Fruit fly (Drosophila melanogaster): Measurements from ENCODE around the gene CG14309.

CG14309 gene

DNA sequence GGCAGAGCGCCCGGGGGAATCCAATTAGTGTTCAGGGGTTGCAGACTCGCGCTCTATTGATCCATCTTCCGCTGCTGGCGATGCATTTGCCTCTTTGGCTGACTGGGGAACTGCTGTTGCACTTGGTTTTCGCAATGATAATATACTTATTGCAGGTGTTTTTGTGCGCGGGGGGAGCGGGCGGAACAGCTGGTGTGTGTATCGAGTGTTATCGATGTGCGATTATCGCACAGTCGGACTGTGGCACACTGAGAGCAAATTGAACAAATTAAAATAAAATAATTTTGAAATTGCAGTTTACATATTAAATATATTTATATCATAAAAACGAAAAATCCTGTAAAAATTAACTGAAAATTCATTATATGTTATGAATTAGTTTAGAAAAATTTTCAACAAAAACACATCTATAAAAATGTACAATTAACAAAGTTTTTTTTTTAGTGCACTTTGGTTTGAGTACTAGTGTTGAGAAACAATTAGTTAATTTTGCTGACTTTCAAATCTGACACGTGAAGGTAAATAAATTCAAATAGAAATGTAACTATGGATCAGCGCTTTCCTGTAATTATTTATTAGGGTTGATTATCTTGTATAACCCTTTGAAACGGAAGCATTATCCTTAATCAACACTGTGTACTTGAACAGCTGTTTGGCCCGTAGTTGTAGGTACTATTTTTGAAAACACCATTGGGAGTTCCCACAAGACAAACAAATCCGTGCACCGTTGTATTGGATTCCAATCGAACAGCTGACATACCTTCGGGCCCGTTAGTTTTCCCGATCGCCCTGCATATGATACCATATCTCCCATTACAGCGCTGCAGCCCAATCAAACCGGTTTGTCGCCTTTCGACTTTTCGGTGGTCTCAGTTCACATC is 17.9 kb upstream of the CG14309 start, which contains the start of the genes Wdr37 and koko (continued):
- TF ChIP-seq Met (GFP tag; optimal IDR thresholded peaks at IDR 0.05) (peak; percentile 90), fd59A (GFP tag; optimal IDR thresholded peaks at IDR 0.05) (peak; percentile 83), Ets21C (GFP tag; optimal IDR thresholded peaks at IDR 0.05) (peak; percentile 82), CG34406 (GFP tag; optimal IDR thresholded peaks at IDR 0.05) (peak; percentile 97), CG11762 (GFP tag; optimal IDR thresholded peaks at IDR 0.05; ENCODE audit: insufficient read depth) (peak; percentile 95), Eip93F (GFP tag; optimal IDR thresholded peaks at IDR 0.05) (peak; percentile 86), eg (GFP tag; IDR thresholded peaks at IDR 0.05) (peak; percentile 98), Hr38 (GFP tag; optimal IDR thresholded peaks at IDR 0.05) (no peak), Smox (GFP tag; optimal IDR thresholded peaks at IDR 0.05) (peak; percentile 93), CG4318 (GFP tag; optimal IDR thresholded peaks at IDR 0.05) (peak; percentile 86), Hr4 (GFP tag; optimal IDR thresholded peaks at IDR 0.05) (peak; percentile 92), ss (GFP tag; optimal IDR thresholded peaks at IDR 0.05) (peak; percentile 87 to 94)

DNA sequence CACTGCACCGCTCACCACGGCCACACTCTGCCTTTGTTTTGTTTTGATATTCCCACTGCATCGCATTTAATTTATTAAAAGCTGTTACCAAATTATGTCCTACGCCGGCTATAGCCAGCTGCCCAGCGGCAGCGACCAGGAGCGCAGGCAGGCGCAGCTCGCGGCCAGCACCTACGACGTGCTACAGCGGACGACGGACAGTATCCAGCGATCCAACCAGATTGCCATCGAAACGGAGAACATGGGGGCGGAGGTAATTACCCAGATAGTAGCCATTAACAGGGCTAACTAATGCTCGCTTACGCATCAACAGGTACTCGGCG is 14.8 kb upstream of the CG14309 start:
- TF ChIP-seq achi (GFP tag; optimal IDR thresholded peaks at IDR 0.05) (no peak), dsx (GFP tag; optimal IDR thresholded peaks at IDR 0.05; ENCODE audit: poor library complexity, severe bottlenecking) (no peak), Smox (GFP tag; optimal IDR thresholded peaks at IDR 0.05) (no peak), CG9139 (GFP tag; optimal IDR thresholded peaks at IDR 0.05) (no peak), CG8119 (GFP tag; IDR thresholded peaks at IDR 0.05) (no peak)

DNA sequence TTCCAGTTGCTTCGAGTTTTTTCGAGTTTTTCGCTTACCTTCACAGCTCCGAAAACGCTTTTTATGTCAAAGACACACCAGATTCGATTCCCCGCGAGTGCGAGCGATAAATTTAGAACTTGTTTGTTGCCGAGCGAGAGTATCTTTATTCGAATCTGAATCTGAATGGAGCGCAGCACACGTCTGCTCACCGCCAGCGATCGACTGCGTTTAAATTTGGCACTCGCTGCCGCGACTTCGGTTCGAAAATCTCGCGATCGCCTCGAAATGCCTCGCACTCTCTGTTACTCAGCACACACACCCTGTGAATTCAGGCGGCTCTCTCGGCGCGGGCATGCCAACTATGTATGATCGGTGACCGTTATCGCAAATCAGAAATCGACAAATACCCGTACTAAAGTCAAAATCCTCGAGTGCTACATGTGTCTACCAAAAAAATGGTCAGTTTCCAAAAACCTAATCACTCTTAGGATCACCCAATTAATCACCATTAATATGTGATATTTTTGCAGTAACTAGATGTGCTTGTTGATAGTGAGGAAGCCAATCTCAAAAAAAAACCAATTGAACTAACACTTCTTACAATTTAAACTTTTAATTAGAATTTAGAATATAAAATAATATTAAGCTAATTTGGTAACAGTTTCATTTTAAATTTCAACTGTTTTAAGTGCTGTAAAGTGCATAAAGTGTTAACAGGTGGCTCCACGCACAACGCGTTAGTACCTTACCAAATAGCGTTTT is 14.3 kb upstream of the CG14309 start, which contains the start of gene Vha100-2:
Gene Vha100-2, minus strand, starts transcription at position 216 of the 744 bp plus-strand sequence.
- TF ChIP-seq CG8319 (GFP tag; optimal IDR thresholded peaks at IDR 0.05): no peak
- TF ChIP-seq fd59A (GFP tag; optimal IDR thresholded peaks at IDR 0.05): no peak
- TF ChIP-seq acj6 (GFP tag; optimal IDR thresholded peaks at IDR 0.05): peak; percentile 11
- TF ChIP-seq dsx (GFP tag; optimal IDR thresholded peaks at IDR 0.05; ENCODE audit: poor library complexity, severe bottlenecking): peak; percentile 80
- TF ChIP-seq Ets21C (GFP tag; optimal IDR thresholded peaks at IDR 0.05): no peak
- TF ChIP-seq Blimp-1 (GFP tag; optimal IDR thresholded peaks at IDR 0.05): no peak
- TF ChIP-seq CG3919 (GFP tag; optimal IDR thresholded peaks at IDR 0.05): peak; percentile 53
- no peak for TF ChIP-seq achi (GFP tag; optimal IDR thresholded peaks at IDR 0.05)
- no peak for TF ChIP-seq pdm3 (GFP tag; optimal IDR thresholded peaks at IDR 0.05)
- TF ChIP-seq CG11294 (GFP tag; IDR thresholded peaks at IDR 0.05): no peak
- peak; percentile 29 for TF ChIP-seq CG34406 (GFP tag; optimal IDR thresholded peaks at IDR 0.05)
- TF ChIP-seq salr (GFP tag; optimal IDR thresholded peaks at IDR 0.05): no peak
- TF ChIP-seq CG3032 (tag; optimal IDR thresholded peaks at IDR 0.05): no peak
- no peak for TF ChIP-seq CG9139 (GFP tag; optimal IDR thresholded peaks at IDR 0.05)
- no peak for TF ChIP-seq CG4318 (GFP tag; optimal IDR thresholded peaks at IDR 0.05)
- no peak for TF ChIP-seq spab (GFP tag; optimal IDR thresholded peaks at IDR 0.05)
- peak; percentile 30 for TF ChIP-seq CG32006 (GFP tag; optimal IDR thresholded peaks at IDR 0.05)
- no peak for TF ChIP-seq CG1621 (tag; optimal IDR thresholded peaks at IDR 0.05)
- TF ChIP-seq dac (GFP tag; optimal IDR thresholded peaks at IDR 0.05): no peak
- peak; percentile 61 for TF ChIP-seq Sox102F (GFP tag; optimal IDR thresholded peaks at IDR 0.05)
- no peak for TF ChIP-seq CG6792 (GFP tag; optimal IDR thresholded peaks at IDR 0.05)
- TF ChIP-seq svp (GFP tag): peak; percentile 70
- peak; percentile 13 for TF ChIP-seq esn (GFP tag; optimal IDR thresholded peaks at IDR 0.05)
- peak; percentile 59 for TF ChIP-seq CG6854 (GFP tag; optimal IDR thresholded peaks at IDR 0.05)
- no peak for TF ChIP-seq ss (GFP tag; optimal IDR thresholded peaks at IDR 0.05)
- peak; percentile 18 for TF ChIP-seq lz (GFP tag; optimal IDR thresholded peaks at IDR 0.05)
- TF ChIP-seq Sox15 (GFP tag; optimal IDR thresholded peaks at IDR 0.05): no peak
- TF ChIP-seq Gug (GFP tag; IDR thresholded peaks at IDR 0.05): no peak
- no peak for TF ChIP-seq net (GFP tag; optimal IDR thresholded peaks at IDR 0.05)
- peak; percentile 19 for TF ChIP-seq CG6276 (GFP tag; optimal IDR thresholded peaks at IDR 0.05)
- TF ChIP-seq Hr38 (GFP tag; optimal IDR thresholded peaks at IDR 0.05): no peak
- no peak for TF ChIP-seq Eip93F (GFP tag; optimal IDR thresholded peaks at IDR 0.05)
- no peak for TF ChIP-seq cyc (GFP tag; optimal IDR thresholded peaks at IDR 0.05)
- peak; percentile 45 for TF ChIP-seq Hr4 (GFP tag; optimal IDR thresholded peaks at IDR 0.05)
- TF ChIP-seq CG10669 (GFP tag; optimal IDR thresholded peaks at IDR 0.05): no peak
- TF ChIP-seq CG11902 (GFP tag; optimal IDR thresholded peaks at IDR 0.05): no peak
- peak; percentile 51; the same call in 1 of the 3 replicates for TF ChIP-seq CG8119 (GFP tag; IDR thresholded peaks at IDR 0.05)
- TF ChIP-seq CG15336 (GFP tag; IDR thresholded peaks at IDR 0.05): peak; percentile 44; the same call in 1 of the 2 replicates

All from whole organism, prepupa.